Worm (Caenorhabditis elegans): Measurements from ENCODE around the gene ace-1.

DNA sequence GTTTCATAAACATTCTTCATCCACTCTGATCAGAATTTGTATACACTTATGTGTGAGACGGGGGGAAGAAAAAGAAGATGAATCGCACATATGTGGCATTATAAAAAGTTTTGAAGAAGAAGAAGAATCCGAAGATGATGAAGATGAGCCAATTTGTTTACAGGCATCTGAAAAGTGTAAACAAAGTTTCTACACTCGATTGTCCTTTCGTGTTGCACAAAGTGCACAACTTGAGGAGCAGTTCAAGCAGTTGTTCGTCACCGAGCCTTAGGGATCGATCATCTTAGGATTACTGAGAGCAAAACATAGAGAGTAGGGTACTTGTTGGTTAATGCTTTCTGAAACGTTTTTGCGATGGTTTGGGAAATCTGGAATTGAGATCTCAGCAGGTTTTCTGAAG, 24.0 kb downstream of the ace-1 start:
- no peak for TF ChIP-seq mxl-3 (GFP tag; optimal IDR thresholded peaks at IDR 0.05)
- TF ChIP-seq unc-62 (GFP tag; optimal IDR thresholded peaks at IDR 0.05 in 1 of 2) = no peak
- no peak for TF ChIP-seq unc-62 (tag; optimal IDR thresholded peaks at IDR 0.05)
- TF ChIP-seq nhr-237 (tag; optimal IDR thresholded peaks at IDR 0.05) = no peak
- TF ChIP-seq zip-11 (GFP tag; IDR thresholded peaks at IDR 0.05) = no peak
- TF ChIP-seq ztf-11 (tag; optimal IDR thresholded peaks at IDR 0.05) = no peak
- no peak for TF ChIP-seq ceh-28 (tag; optimal IDR thresholded peaks at IDR 0.05)

Data from whole organism, L4 larva.